Fruit fly (Drosophila melanogaster): ENCODE results near the gene CG6650.

CG6650 gene

dm6 chr3L:14004963-14005458 lies 26.2 kb upstream of the CG6650 start (continued):
- peak; percentile 90 for TF ChIP-seq Mio (GFP tag; optimal IDR thresholded peaks at IDR 0.05)
- peak; percentile 99 for TF ChIP-seq h (GFP tag; optimal IDR thresholded peaks at IDR 0.05)
- peak; percentile 90 for TF ChIP-seq HLH106 (tag; optimal IDR thresholded peaks at IDR 0.05)
- TF ChIP-seq lola (GFP tag; optimal IDR thresholded peaks at IDR 0.05): no peak
- TF ChIP-seq Hr78 (GFP tag; optimal IDR thresholded peaks at IDR 0.05): no peak

DNA sequence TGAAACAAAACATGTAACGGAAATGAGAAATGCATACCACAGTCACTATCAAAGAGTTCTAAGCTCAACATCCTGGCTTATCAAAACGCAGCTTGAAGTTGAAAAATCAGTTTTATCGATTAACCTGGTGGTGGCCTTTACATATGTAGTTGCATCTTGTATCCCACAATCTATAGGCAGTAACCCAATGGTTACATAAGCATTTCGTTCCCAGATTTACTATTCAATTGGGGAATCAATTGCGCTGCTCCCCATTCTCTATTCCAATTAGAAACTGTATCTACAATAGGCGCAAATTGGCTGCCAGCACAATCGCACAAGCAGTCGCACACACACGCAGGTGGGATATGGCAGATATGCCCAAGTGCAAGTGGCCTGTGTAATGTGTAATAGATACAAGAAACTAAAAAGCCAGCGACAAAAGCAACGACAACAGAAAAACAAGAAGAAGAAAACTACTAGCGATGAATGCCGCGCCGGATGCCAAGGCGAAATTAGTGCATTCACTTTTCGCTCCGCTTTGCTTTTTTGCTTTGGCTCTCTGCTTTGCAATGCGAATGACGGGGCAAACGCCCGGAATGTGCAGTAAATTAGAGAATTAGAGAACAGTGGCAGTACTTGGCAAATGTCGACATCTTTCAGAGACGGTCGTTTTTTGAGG lies 25.5 kb upstream of the CG6650 start:
- TF ChIP-seq brk (GFP tag; optimal IDR thresholded peaks at IDR 0.05) (no peak), jim (GFP tag; optimal IDR thresholded peaks at IDR 0.05) (no peak), Hr83 (GFP tag; optimal IDR thresholded peaks at IDR 0.05; ENCODE audit: poor library complexity, severe bottlenecking) (no peak), CG32264 (GFP tag; optimal IDR thresholded peaks at IDR 0.05) (no peak), CG9705 (GFP tag; optimal IDR thresholded peaks at IDR 0.05) (no peak), psq (GFP tag; optimal IDR thresholded peaks at IDR 0.05) (no peak), HLH106 (tag; optimal IDR thresholded peaks at IDR 0.05) (no peak), sage (GFP tag; optimal IDR thresholded peaks at IDR 0.05) (no peak), fru (GFP tag; optimal IDR thresholded peaks at IDR 0.05) (no peak), dl (GFP tag; optimal IDR thresholded peaks at IDR 0.05; ENCODE audit: insufficient read depth in 1 of 2, partially characterized antibody in 2 of 2) (no peak), Abd-B (GFP tag; optimal IDR thresholded peaks at IDR 0.05) (no peak), dsf (GFP tag; optimal IDR thresholded peaks at IDR 0.05; ENCODE audit: borderline replicate concordance) (no peak), Dfd (GFP tag; optimal IDR thresholded peaks at IDR 0.05) (no peak), N (GFP tag; optimal IDR thresholded peaks at IDR 0.05) (no peak), pan (optimal IDR thresholded peaks at IDR 0.05) (no peak), Mio (GFP tag; optimal IDR thresholded peaks at IDR 0.05) (no peak)

dm6 chr3L:14006704-14007126 lies 24.5 kb upstream of the CG6650 start:
- no peak for TF ChIP-seq GATAd (GFP tag; optimal IDR thresholded peaks at IDR 0.05)
- TF ChIP-seq psq (GFP tag; optimal IDR thresholded peaks at IDR 0.05): peak; percentile 85

dm6 chr3L:14025736-14026135 lies 5.5 kb upstream of the CG6650 start:
- no peak for TF ChIP-seq Sp1 (GFP tag; optimal IDR thresholded peaks at IDR 0.05)
- peak; percentile 93 for TF ChIP-seq Dfd (GFP tag; optimal IDR thresholded peaks at IDR 0.05)

DNA sequence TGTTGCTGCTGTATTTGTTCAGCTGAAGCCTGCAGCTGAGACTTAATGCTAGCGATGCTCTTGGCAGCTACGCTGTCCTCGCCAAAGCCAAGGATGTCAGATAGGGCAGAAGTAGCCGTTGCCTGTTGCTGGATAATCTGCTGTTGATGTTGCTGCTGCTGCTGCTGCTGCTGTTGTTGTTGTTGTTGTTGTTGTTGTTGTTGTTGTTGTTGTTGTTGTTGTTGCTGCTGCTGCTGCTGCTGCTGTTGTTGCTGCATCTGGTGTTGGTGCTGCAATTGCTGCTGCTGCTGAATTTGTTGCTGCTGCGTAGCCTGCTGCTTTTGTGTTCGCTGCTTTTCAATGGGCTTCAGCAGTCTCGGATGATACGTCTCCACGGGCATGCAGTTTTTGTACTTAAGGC lies 3.7 kb upstream of the CG6650 start:
- no peak for TF ChIP-seq GATAd (GFP tag; optimal IDR thresholded peaks at IDR 0.05)
- TF ChIP-seq Sp1 (GFP tag; optimal IDR thresholded peaks at IDR 0.05): no peak
- TF ChIP-seq Dfd (GFP tag; optimal IDR thresholded peaks at IDR 0.05): peak; percentile 88
- no peak for TF ChIP-seq pan (optimal IDR thresholded peaks at IDR 0.05)
- TF ChIP-seq Myc (optimal IDR thresholded peaks at IDR 0.05): no peak

- TF ChIP-seq fru (GFP tag; optimal IDR thresholded peaks at IDR 0.05): no peak
- no peak for TF ChIP-seq Dif (GFP tag; optimal IDR thresholded peaks at IDR 0.05; ENCODE audit: partially characterized antibody)
- TF ChIP-seq pan (optimal IDR thresholded peaks at IDR 0.05): no peak
- TF ChIP-seq OdsH (GFP tag; optimal IDR thresholded peaks at IDR 0.05): peak; percentile 7
- no peak for TF ChIP-seq Rel (GFP tag; optimal IDR thresholded peaks at IDR 0.05)
- TF ChIP-seq Rel (tag; optimal IDR thresholded peaks at IDR 0.05): peak; percentile 40
- TF ChIP-seq Hr83 (GFP tag; optimal IDR thresholded peaks at IDR 0.05; ENCODE audit: poor library complexity, severe bottlenecking): peak; percentile 83
- TF ChIP-seq br (GFP tag; optimal IDR thresholded peaks at IDR 0.05): no peak
- no peak for TF ChIP-seq dl (GFP tag; optimal IDR thresholded peaks at IDR 0.05; ENCODE audit: insufficient read depth in 1 of 2, partially characterized antibody in 2 of 2)
- no peak for TF ChIP-seq CG32264 (GFP tag; optimal IDR thresholded peaks at IDR 0.05)
- TF ChIP-seq usp (GFP tag; optimal IDR thresholded peaks at IDR 0.05): no peak
- no peak for TF ChIP-seq Mio (GFP tag; optimal IDR thresholded peaks at IDR 0.05)
- no peak for TF ChIP-seq Jra (GFP tag; optimal IDR thresholded peaks at IDR 0.05)
- no peak for TF ChIP-seq GATAd (GFP tag; optimal IDR thresholded peaks at IDR 0.05)
- no peak for TF ChIP-seq Hr78 (GFP tag; optimal IDR thresholded peaks at IDR 0.05)
- peak; percentile 72 for TF ChIP-seq woc (GFP tag; optimal IDR thresholded peaks at IDR 0.05)
- no peak for TF ChIP-seq CG9705 (GFP tag; optimal IDR thresholded peaks at IDR 0.05)
- TF ChIP-seq rgr (GFP tag; optimal IDR thresholded peaks at IDR 0.05): no peak
- no peak for TF ChIP-seq Myc (optimal IDR thresholded peaks at IDR 0.05)
- no peak for TF ChIP-seq Sp1 (GFP tag; optimal IDR thresholded peaks at IDR 0.05)
- TF ChIP-seq dsf (GFP tag; optimal IDR thresholded peaks at IDR 0.05; ENCODE audit: borderline replicate concordance): no peak
- TF ChIP-seq tai (GFP tag; optimal IDR thresholded peaks at IDR 0.05): no peak
- TF ChIP-seq Vsx2 (GFP tag; optimal IDR thresholded peaks at IDR 0.05; ENCODE audit: partially characterized antibody): no peak
- TF ChIP-seq sage (GFP tag; optimal IDR thresholded peaks at IDR 0.05): peak; percentile 26
- peak; percentile 11 for TF ChIP-seq Dfd (GFP tag; optimal IDR thresholded peaks at IDR 0.05)
- TF ChIP-seq HLH106 (tag; optimal IDR thresholded peaks at IDR 0.05): peak; percentile 5
- TF ChIP-seq dmrt93B (GFP tag; optimal IDR thresholded peaks at IDR 0.05): no peak
- TF ChIP-seq h (GFP tag; optimal IDR thresholded peaks at IDR 0.05): peak; percentile 19
- TF ChIP-seq sv (GFP tag; optimal IDR thresholded peaks at IDR 0.05): no peak
Measured at dm6 chr3L:14028485-14029384, 2.5 kb upstream of the CG6650 start, which contains the start of gene Ptip. Gene Ptip (minus strand): TSS chr3L:14029121.

Measured in whole organism, wandering third instar larva.